Fruit fly (Drosophila melanogaster) whole organism, prepupa: ENCODE measurements around the gene CG31204.

Source experiments
- Blimp-1 ChIP-seq: fragments of 200-800 bp; sonication (Bioruptor generic); optimal IDR thresholded peaks from 3 replicates; lab custom pipeline; 2017; ENCODE audit warnings: missing biosample characterization, missing genetic modification characterization, mild to moderate bottlenecking, moderate library complexity, missing genetic modification reagents
- CG10631 ChIP-seq: fragments of 200-800 bp; sonication (Bioruptor generic); optimal IDR thresholded peaks from 2 replicates; lab custom pipeline; 2016; ENCODE audit warnings: missing biosample characterization, missing genetic modification characterization
- CG11294 ChIP-seq: fragments of 200-800 bp; sonication (Bioruptor generic); IDR thresholded peaks from 2 replicates; pipeline ENCODE4 v1.3.6; 2022; ENCODE audit warnings: missing biosample characterization, missing genetic modification characterization
- CG11902 ChIP-seq: fragments of 200-800 bp; sonication (Bioruptor generic); optimal IDR thresholded peaks from 3 replicates; lab custom pipeline; 2016; ENCODE audit warnings: missing biosample characterization, missing genetic modification characterization
- CG3032 ChIP-seq: fragments of 200-800 bp; optimal IDR thresholded peaks from 2 replicates; lab custom pipeline; 2019; ENCODE audit warnings: missing biosample characterization, mild to moderate bottlenecking, missing genetic modification characterization, moderate library complexity
- CG31627 ChIP-seq: fragments of 200-800 bp; sonication (Bioruptor generic); optimal IDR thresholded peaks from 3 replicates; lab custom pipeline; 2016; ENCODE audit warnings: missing biosample characterization, missing genetic modification characterization
- CG32006 ChIP-seq: fragments of 200-800 bp; sonication (Bioruptor generic); optimal IDR thresholded peaks from 3 replicates; lab custom pipeline; 2017; ENCODE audit warnings: missing biosample characterization, mild to moderate bottlenecking, missing genetic modification characterization
- CG34406 ChIP-seq: fragments of 200-800 bp; sonication (Bioruptor generic); optimal IDR thresholded peaks from 3 replicates; lab custom pipeline; 2016; ENCODE audit warnings: missing biosample characterization, missing genetic modification characterization
- CG4318 ChIP-seq: fragments of 200-800 bp; sonication (Bioruptor generic); optimal IDR thresholded peaks from 3 replicates; lab custom pipeline; 2017; ENCODE audit warnings: missing biosample characterization, mild to moderate bottlenecking, missing genetic modification characterization
- CG6163 ChIP-seq: fragments of 200-800 bp; sonication (Bioruptor generic); IDR thresholded peaks from 3 replicates; pipeline ENCODE4 v1.3.6; 2022; ENCODE audit warnings: missing biosample characterization, missing genetic modification characterization
- CG6276 ChIP-seq: fragments of 200-800 bp; sonication (Bioruptor generic); optimal IDR thresholded peaks from 2 replicates; lab custom pipeline; 2017; ENCODE audit warnings: missing biosample characterization, mild to moderate bottlenecking, missing genetic modification characterization
- CG6792 ChIP-seq: fragments of 200-800 bp; sonication (Bioruptor generic); optimal IDR thresholded peaks from 3 replicates; lab custom pipeline; 2016; ENCODE audit warnings: missing biosample characterization, missing genetic modification characterization
- CG6808 ChIP-seq: fragments of 200-800 bp; sonication (Bioruptor generic); optimal IDR thresholded peaks from 3 replicates; lab custom pipeline; 2017; ENCODE audit warnings: missing biosample characterization, missing genetic modification characterization, mild to moderate bottlenecking, moderate library complexity, missing genetic modification reagents
- CG6854 ChIP-seq: fragments of 200-800 bp; sonication (Bioruptor generic); optimal IDR thresholded peaks from 2 replicates; lab custom pipeline; 2017; ENCODE audit warnings: missing biosample characterization, mild to moderate bottlenecking, missing genetic modification characterization
- CG7368 ChIP-seq: fragments of 200-800 bp; sonication (Bioruptor generic); optimal IDR thresholded peaks from 3 replicates; lab custom pipeline; 2016; ENCODE audit warnings: missing biosample characterization, missing genetic modification characterization
- CG8119 ChIP-seq: fragments of 200-800 bp; sonication (Bioruptor generic); IDR thresholded peaks from 3 replicates; pipeline ENCODE4 v1.3.6; 2022; ENCODE audit warnings: missing biosample characterization, missing genetic modification characterization
- CG8319 ChIP-seq: fragments of 200-800 bp; sonication (Bioruptor generic); optimal IDR thresholded peaks from 3 replicates; lab custom pipeline; 2016; ENCODE audit warnings: missing biosample characterization, missing genetic modification characterization
- CG8632 ChIP-seq: fragments of 200-800 bp; sonication (Bioruptor generic); optimal IDR thresholded peaks from 3 replicates; lab custom pipeline; 2016; ENCODE audit warnings: missing biosample characterization, missing genetic modification characterization
- CG9139 ChIP-seq: fragments of 200-800 bp; sonication (Bioruptor generic); optimal IDR thresholded peaks from 3 replicates; lab custom pipeline; 2017; ENCODE audit warnings: missing biosample characterization, mild to moderate bottlenecking, missing genetic modification characterization
- Eip75B ChIP-seq: fragments of 200-800 bp; sonication (Bioruptor generic); optimal IDR thresholded peaks from 3 replicates; lab custom pipeline; 2016; ENCODE audit warnings: missing biosample characterization, missing genetic modification characterization
- Eip78C ChIP-seq: fragments of 200-800 bp; sonication (Bioruptor generic); peaks from one replicate; lab custom pipeline; 2016; ENCODE audit warnings: missing biosample characterization, missing genetic modification characterization
- Eip93F ChIP-seq: fragments of 200-800 bp; sonication (Bioruptor generic); optimal IDR thresholded peaks from 2 replicates; lab custom pipeline; 2016; ENCODE audit warnings: missing biosample characterization, mild to moderate bottlenecking, missing genetic modification characterization
- Ets21C ChIP-seq: fragments of 200-800 bp; sonication (Bioruptor generic); optimal IDR thresholded peaks from 3 replicates; lab custom pipeline; 2016; ENCODE audit warnings: missing biosample characterization, missing genetic modification characterization
- Gug ChIP-seq: fragments of 200-800 bp; sonication (Bioruptor generic); IDR thresholded peaks from 2 replicates; pipeline ENCODE4 v1.3.6; 2022; ENCODE audit warnings: missing biosample characterization, missing genetic modification characterization
- Hr39 ChIP-seq: fragments of 200-800 bp; sonication (Bioruptor generic); optimal IDR thresholded peaks from 2 replicates; lab custom pipeline; 2016; ENCODE audit warnings: missing biosample characterization, missing genetic modification characterization
- Hr4 ChIP-seq: fragments of 200-800 bp; sonication (Bioruptor generic); optimal IDR thresholded peaks from 3 replicates; lab custom pipeline; 2016; ENCODE audit warnings: missing biosample characterization, missing genetic modification characterization
- OdsH ChIP-seq: fragments of 200-800 bp; sonication (Bioruptor generic); optimal IDR thresholded peaks from 3 replicates; lab custom pipeline; 2016; ENCODE audit warnings: missing biosample characterization, missing genetic modification characterization
- Sox15 ChIP-seq: fragments of 200-800 bp; sonication (Bioruptor generic); optimal IDR thresholded peaks from 3 replicates; lab custom pipeline; 2016; ENCODE audit warnings: missing biosample characterization, missing genetic modification characterization
- acj6 ChIP-seq: fragments of 200-800 bp; sonication (Bioruptor generic); optimal IDR thresholded peaks from 3 replicates; lab custom pipeline; 2016; ENCODE audit warnings: missing biosample characterization, missing genetic modification characterization
- cyc ChIP-seq: fragments of 200-800 bp; sonication (Bioruptor generic); optimal IDR thresholded peaks from 3 replicates; lab custom pipeline; 2016; ENCODE audit warnings: missing biosample characterization, missing genetic modification characterization
- dac ChIP-seq: fragments of 200-800 bp; sonication (Bioruptor generic); optimal IDR thresholded peaks from 2 replicates; lab custom pipeline; 2017; ENCODE audit warnings: missing biosample characterization, mild to moderate bottlenecking, missing genetic modification characterization
- dsx ChIP-seq: fragments of 200-800 bp; optimal IDR thresholded peaks from 3 replicates; lab custom pipeline; 2019; ENCODE audit warnings: missing biosample characterization, mild to moderate bottlenecking, missing genetic modification characterization, moderate library complexity; ENCODE audit not compliant: poor library complexity, severe bottlenecking
- eg ChIP-seq: fragments of 200-800 bp; sonication (Bioruptor generic); IDR thresholded peaks from 3 replicates; pipeline ENCODE4 v1.3.6; 2022; ENCODE audit warnings: missing biosample characterization, missing genetic modification characterization
- esn ChIP-seq: fragments of 200-800 bp; sonication (Bioruptor generic); optimal IDR thresholded peaks from 2 replicates; lab custom pipeline; 2016; ENCODE audit warnings: missing biosample characterization, mild to moderate bottlenecking, missing genetic modification characterization, moderate library complexity
- fd59A ChIP-seq: fragments of 200-800 bp; sonication (Bioruptor generic); optimal IDR thresholded peaks from 2 replicates; lab custom pipeline; 2017; ENCODE audit warnings: missing biosample characterization, mild to moderate bottlenecking, missing genetic modification characterization, missing genetic modification reagents
- fkh ChIP-seq: fragments of 200-800 bp; sonication (Bioruptor generic); optimal IDR thresholded peaks from 3 replicates; lab custom pipeline; 2017; ENCODE audit warnings: missing biosample characterization, mild to moderate bottlenecking, missing genetic modification characterization, moderate library complexity
- lz ChIP-seq: fragments of 200-800 bp; sonication (Bioruptor generic); optimal IDR thresholded peaks from 3 replicates; lab custom pipeline; 2016; ENCODE audit warnings: missing biosample characterization, missing genetic modification characterization
- net ChIP-seq: fragments of 200-800 bp; sonication (Bioruptor generic); optimal IDR thresholded peaks from 3 replicates; lab custom pipeline; 2016; ENCODE audit warnings: missing biosample characterization, missing genetic modification characterization
- pdm3 ChIP-seq: fragments of 200-800 bp; sonication (Bioruptor generic); optimal IDR thresholded peaks from 3 replicates; lab custom pipeline; 2016; ENCODE audit warnings: missing biosample characterization, missing genetic modification characterization
- salr ChIP-seq, 2 experiments: fragments of 200-800 bp; sonication (Bioruptor generic); optimal IDR thresholded peaks; 3 replicates each; lab custom pipeline; 2016 to 2018; ENCODE audit warnings: missing biosample characterization in 2 of 2, missing genetic modification characterization in 2 of 2, mild to moderate bottlenecking in 1 of 2
- spab ChIP-seq: fragments of 200-800 bp; sonication (Bioruptor generic); optimal IDR thresholded peaks from 2 replicates; lab custom pipeline; 2017; ENCODE audit warnings: missing biosample characterization, mild to moderate bottlenecking, missing genetic modification characterization, missing genetic modification reagents
- ss ChIP-seq, 2 experiments: fragments of 200-800 bp; sonication (Bioruptor generic); optimal IDR thresholded peaks; 2 replicates in 1 of 2; 3 replicates in 1 of 2; lab custom pipeline; 2017 to 2018; ENCODE audit warnings: mild to moderate bottlenecking in 2 of 2, missing biosample characterization in 2 of 2, missing genetic modification characterization in 2 of 2, moderate library complexity in 1 of 2
- svp ChIP-seq: fragments of 200-800 bp; sonication (Bioruptor generic); peaks from one replicate; lab custom pipeline; 2016; ENCODE audit warnings: missing biosample characterization, missing genetic modification characterization
- topi ChIP-seq: fragments of 200-800 bp; sonication (Bioruptor generic); optimal IDR thresholded peaks from 3 replicates; lab custom pipeline; 2016; ENCODE audit warnings: missing biosample characterization, missing genetic modification characterization
- vri ChIP-seq: fragments of 200-800 bp; sonication (Bioruptor generic); optimal IDR thresholded peaks from 3 replicates; lab custom pipeline; 2016; ENCODE audit warnings: missing biosample characterization, mild to moderate bottlenecking, missing genetic modification characterization

Gene CG31204

DNA sequence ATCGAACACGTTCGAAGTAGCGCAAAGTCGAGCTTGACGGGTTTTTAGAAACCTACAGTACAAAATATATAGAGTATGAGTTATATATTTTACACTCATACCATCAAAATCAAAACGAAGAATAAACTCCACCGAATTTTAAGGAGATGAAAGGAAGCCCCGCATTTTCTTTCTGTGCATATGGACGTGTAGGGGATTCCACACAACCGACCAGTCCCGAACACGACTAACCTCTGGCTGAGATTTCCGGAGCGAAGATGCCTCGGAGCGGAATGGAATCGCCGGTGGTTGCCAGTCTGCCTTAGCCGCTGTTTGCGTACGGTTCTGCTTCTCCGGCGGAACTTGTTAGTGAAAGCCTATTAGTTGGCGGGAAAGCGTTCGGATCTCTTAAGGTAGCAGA is 9.2 kb downstream of the CG31204 start (continued):
- peak; percentile 66 for TF ChIP-seq fkh
- TF ChIP-seq pdm3 = peak; percentile 98
- TF ChIP-seq Eip75B (GFP tag; lab: Kevin White, UChicago) = peak; percentile 99
- peak; percentile 99 for TF ChIP-seq Gug (GFP tag; lab: Robert Waterston, UW)
- peak; percentile 99 for TF ChIP-seq Hr39 (GFP tag; lab: Kevin White, UChicago)
- peak; percentile 98 for TF ChIP-seq Hr4 (GFP tag; lab: Kevin White, UChicago)
- TF ChIP-seq CG3032 (tag; lab: Kevin White, UChicago) = peak; percentile 95
- peak; percentile 83 for TF ChIP-seq CG6808 (GFP tag; lab: Kevin White, UChicago)
- peak; percentile 98 for TF ChIP-seq CG11294
- peak; percentile 98 for TF ChIP-seq CG34406 (GFP tag; lab: Kevin White, UChicago)
- TF ChIP-seq dac (GFP tag; lab: Kevin White, UChicago) = peak; percentile 99
- TF ChIP-seq CG31627 = peak; percentile 99
- peak; percentile 98 for TF ChIP-seq OdsH (GFP tag; lab: Kevin White, UChicago)
- TF ChIP-seq dsx (GFP tag; lab: Kevin White, UChicago) = peak; percentile 86
- peak; percentile 99 for TF ChIP-seq topi (GFP tag; lab: Kevin White, UChicago)
- TF ChIP-seq CG8632 = peak; percentile 97
- peak; percentile 98 for TF ChIP-seq Eip93F (GFP tag; lab: Kevin White, UChicago)
- TF ChIP-seq CG4318 = peak; percentile 97
- TF ChIP-seq salr (GFP tag; optimal IDR thresholded peaks at IDR 0.05; lab: Kevin White, UChicago) = peak; percentile 90 to 95
- TF ChIP-seq CG10631 (GFP tag; lab: Kevin White, UChicago) = peak; percentile 99
- peak; percentile 99 for TF ChIP-seq acj6
- peak; percentile 94 for TF ChIP-seq CG8319 (GFP tag; lab: Kevin White, UChicago)
- peak; percentile 66 for TF ChIP-seq CG9139 (GFP tag; lab: Kevin White, UChicago)
- TF ChIP-seq CG11902 (GFP tag; lab: Kevin White, UChicago) = peak; percentile 97
- peak; percentile 98 for TF ChIP-seq Sox15 (GFP tag; lab: Kevin White, UChicago)
- TF ChIP-seq cyc (GFP tag; lab: Kevin White, UChicago) = peak; percentile 99

DNA sequence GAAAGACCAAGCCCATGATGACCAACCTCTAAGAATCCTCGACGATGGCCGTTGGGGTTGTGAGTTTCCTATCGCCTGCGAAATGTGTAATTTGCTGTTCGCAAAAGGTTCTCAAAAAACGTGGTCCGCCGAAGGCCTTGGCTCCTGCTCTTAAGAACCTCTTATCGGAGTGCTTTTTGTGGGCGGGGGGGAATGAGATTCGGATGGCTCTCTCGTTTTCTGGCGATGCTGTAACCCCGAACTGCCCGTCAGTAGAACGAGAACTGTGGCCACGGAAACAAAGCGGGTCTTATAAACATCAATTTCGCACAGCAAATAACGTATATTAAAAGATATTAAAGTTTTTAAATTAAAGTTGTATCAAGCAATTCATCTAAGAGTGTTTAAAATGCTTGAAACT is 11.5 kb downstream of the CG31204 start, which contains the start of gene CG1607:
Gene CG1607, plus strand, starts transcription at position 249 of the 400 bp plus-strand sequence.
- TF ChIP-seq CG6854 (peak; percentile 17), fkh (no peak), vri (GFP tag; lab: Kevin White, UChicago) (peak; percentile 31), CG31627 (no peak), svp (peak; percentile 80), CG11902 (GFP tag; lab: Kevin White, UChicago) (no peak), Blimp-1 (GFP tag; lab: Kevin White, UChicago) (no peak), Eip78C (peak; percentile 6)

DNA sequence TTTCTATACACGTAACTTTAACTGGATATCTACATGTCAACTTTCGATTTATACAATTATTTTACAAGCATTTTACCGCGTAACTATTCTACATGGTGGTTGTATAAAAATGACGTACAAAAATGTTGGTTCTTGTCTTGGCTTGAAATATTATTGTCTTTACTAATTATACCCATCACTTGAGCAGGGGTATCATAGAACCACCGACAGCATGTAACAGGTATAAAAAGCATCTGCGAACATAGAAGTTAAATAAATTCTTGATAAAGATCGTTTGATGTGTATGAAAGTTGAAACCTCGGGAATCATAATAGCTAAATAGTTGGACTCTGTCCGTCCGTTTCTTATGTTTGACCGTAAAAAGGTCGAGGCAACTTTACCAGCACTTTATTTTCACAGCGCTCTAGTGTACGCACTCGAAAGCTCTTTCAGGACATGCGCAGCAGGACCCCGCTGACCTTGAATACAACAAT is 12.1 kb downstream of the CG31204 start:
- TF ChIP-seq CG9139 (GFP tag; lab: Kevin White, UChicago) (no peak), net (peak; percentile 67), acj6 (peak; percentile 45), CG10631 (GFP tag; lab: Kevin White, UChicago) (peak; percentile 57), spab (GFP tag; lab: Kevin White, UChicago) (no peak), Hr4 (GFP tag; lab: Kevin White, UChicago) (peak; percentile 77), CG8119 (GFP tag; lab: Robert Waterston, UW) (peak; percentile 63), CG6163 (GFP tag; lab: Robert Waterston, UW) (peak; percentile 51), CG4318 (peak; percentile 34), CG6276 (peak; percentile 23), CG8319 (GFP tag; lab: Kevin White, UChicago) (no peak), Hr39 (GFP tag; lab: Kevin White, UChicago) (peak; percentile 73), Ets21C (GFP tag; lab: Kevin White, UChicago) (peak; percentile 41), cyc (GFP tag; lab: Kevin White, UChicago) (peak; percentile 48), CG6792 (GFP tag; lab: Kevin White, UChicago) (peak; percentile 27), esn (GFP tag; lab: Kevin White, UChicago) (peak; percentile 87), dsx (GFP tag; lab: Kevin White, UChicago) (peak; percentile 24), vri (GFP tag; lab: Kevin White, UChicago) (peak; percentile 31), CG32006 (GFP tag; lab: Kevin White, UChicago) (peak; percentile 72), Blimp-1 (GFP tag; lab: Kevin White, UChicago) (no peak), fd59A (peak; percentile 39), ss (GFP tag; optimal IDR thresholded peaks at IDR 0.05; lab: Kevin White, UChicago) (no peak), fkh (peak; percentile 21), dac (GFP tag; lab: Kevin White, UChicago) (peak; percentile 64), CG7368 (no peak), CG3032 (tag; lab: Kevin White, UChicago) (no peak), Gug (GFP tag; lab: Robert Waterston, UW) (peak; percentile 53; the same call in 1 of the 2 replicates), eg (GFP tag; lab: Robert Waterston, UW) (peak; percentile 85), lz (GFP tag; lab: Kevin White, UChicago) (peak; percentile 85)
